Worm (Caenorhabditis elegans) whole organism, L4/young adult: Measurements from ENCODE around the gene F13E6.1.

ENCODE experiments used
- W03F9.2 ChIP-seq: fragments of 150-350 bp; optimal IDR thresholded peaks from 2 replicates; lab custom pipeline; 2014; ENCODE audit warnings: missing biosample characterization, missing genetic modification characterization
- dao-5 ChIP-seq: sonication (generic microtip); optimal IDR thresholded peaks from 2 replicates; lab custom pipeline; 2016; ENCODE audit warnings: missing genotype, missing genetic modification characterization, moderate library complexity, missing compliant biosample characterization
- him-1 ChIP-seq: sonication (generic microtip); optimal IDR thresholded peaks from 2 replicates; lab custom pipeline; 2016; ENCODE audit warnings: missing genotype, missing genetic modification reagents, missing genetic modification characterization, missing compliant biosample characterization

Gene F13E6.1

DNA sequence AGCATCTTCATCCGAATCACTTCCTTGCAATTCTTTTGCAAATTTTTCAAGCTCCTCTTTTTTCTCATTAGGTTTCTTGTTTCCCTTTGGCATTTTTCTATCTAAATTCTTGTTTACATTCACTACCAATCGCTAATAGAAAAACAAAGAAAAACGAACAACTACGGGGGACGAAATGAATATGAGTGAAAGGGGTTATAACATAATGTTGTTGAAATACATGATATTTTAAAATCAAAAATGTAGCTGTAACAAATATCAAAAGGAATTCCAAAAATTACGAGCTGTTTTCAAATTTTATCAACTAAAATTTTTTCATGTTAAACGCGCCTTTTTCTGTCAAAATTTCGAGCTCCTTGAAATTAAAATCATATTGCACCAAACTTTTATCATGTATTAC is at the start of gene F13E6.1:
TSS of gene F13E6.1 (minus strand) at position 101 of the 400 bp plus-strand sequence.
- TF ChIP-seq dao-5 (tag; lab: Kevin White, UChicago) (no peak), W03F9.2 (tag; lab: Kevin White, UChicago) (no peak), him-1 (no peak)

DNA sequence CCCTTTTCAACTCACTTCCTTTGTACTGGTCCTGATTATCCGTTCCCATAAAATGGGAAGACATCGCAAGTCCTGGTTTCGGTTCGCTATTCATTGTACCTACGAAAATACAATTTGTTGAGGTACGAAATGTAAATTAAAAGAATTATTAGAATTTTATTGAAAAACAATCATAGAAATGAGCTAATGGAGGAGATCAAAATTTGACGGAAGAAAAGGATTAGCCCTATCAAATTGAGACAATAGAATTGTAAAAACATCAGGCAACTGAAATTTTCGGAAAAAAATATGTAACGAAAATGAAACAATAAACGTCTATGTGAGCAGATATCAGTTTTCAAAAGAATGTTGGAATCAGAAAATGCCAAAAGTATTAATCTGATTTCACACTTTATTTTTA is 45.0 kb upstream of the F13E6.1 start, which contains the start of gene mbr-1:
TSS of gene mbr-1 (minus strand) at position 101 of the 400 bp plus-strand sequence.
- TF ChIP-seq him-1 (no peak), dao-5 (tag; lab: Kevin White, UChicago) (no peak), W03F9.2 (tag; lab: Kevin White, UChicago) (no peak)

DNA sequence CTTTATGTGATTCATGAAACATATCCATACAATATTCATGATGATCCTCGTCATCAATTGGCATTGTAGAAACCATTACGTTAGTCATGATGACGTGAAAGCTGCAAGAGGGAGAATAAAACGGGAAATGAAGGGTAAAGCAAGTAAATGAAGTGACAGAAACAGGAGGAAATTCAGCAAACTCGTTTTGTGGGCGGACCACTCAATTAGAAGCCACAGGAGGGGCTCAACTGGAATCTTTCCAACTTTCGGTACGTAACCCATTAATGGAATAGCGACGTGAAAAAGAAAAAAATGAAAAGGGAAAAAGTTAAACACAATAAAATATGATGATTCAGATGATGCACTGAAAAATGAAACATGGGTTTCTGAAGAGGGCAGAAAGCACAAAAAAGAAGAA is 40.1 kb upstream of the F13E6.1 start, which contains the start of gene T01C1.4:
TSS of gene T01C1.4 (minus strand) at position 101 of the 400 bp plus-strand sequence.
- TF ChIP-seq W03F9.2 (tag; lab: Kevin White, UChicago) (no peak), dao-5 (tag; lab: Kevin White, UChicago) (no peak), him-1 (no peak)

DNA sequence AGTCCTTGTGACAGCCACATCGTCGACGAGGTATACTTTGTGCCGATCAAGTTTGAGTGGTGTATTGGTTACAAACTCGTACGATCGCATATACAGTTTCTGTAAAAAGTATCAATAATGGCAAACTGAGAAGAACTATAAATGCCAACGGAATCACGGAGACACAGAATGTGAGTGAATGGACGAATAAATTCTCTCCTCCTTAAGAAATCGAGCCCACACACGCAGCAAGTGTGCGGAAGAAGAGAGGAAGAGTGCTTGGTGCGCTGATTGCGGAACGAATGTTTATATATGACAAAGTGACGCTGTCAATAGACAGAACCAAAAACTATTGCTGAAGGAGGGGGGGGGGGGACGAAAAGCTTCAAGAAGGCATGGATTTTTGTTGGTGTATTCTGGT is 34.9 kb upstream of the F13E6.1 start, which contains the start of gene rhgf-1:
TSS of gene rhgf-1 (minus strand) at position 101 of the 400 bp plus-strand sequence.
- TF ChIP-seq him-1 (no peak), dao-5 (tag; lab: Kevin White, UChicago) (no peak), W03F9.2 (tag; lab: Kevin White, UChicago) (no peak)

DNA sequence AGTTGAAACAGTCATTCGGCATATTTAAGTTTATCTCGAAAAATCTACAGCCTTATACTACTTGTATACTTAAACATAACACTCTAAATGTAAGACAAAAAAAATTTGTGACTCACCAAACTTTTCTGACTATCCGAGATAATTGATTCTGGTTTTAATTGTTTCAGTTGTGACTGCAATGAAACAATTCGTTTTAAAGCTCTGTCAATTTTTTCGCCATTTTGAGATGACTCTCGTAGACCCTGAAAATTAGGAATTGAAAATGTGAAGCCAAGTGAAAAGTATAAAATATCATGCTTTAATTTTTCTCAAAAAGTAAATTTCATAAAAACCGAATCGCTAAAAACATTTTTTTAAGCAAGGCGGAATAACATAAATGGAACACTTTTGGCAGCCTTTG is 27.4 kb upstream of the F13E6.1 start:
- TF ChIP-seq W03F9.2 (tag; lab: Kevin White, UChicago) (no peak), him-1 (no peak), dao-5 (tag; lab: Kevin White, UChicago) (no peak)

DNA sequence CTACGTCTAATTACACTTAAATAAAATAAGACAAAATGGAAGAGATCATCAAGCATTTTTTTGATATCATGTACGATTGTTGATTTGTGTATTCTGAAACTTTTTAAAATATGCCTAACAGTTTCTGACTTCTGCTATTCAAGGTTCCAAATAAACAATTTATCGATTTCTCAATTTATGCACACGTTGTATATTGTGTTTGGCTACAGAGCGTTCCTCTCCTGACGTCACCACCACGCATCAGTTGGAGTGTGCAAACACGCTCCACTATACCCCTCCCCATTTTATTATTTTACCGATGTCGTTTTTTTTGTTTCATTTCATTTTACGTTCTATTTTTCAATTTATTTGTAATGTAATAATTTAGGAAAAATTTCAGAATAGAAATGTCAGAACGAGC is 18.0 kb upstream of the F13E6.1 start, which contains the start of gene plpp-1.3:
TSS of gene plpp-1.3 (plus strand) at position 380 of the 400 bp plus-strand sequence.
- TF ChIP-seq W03F9.2 (tag; lab: Kevin White, UChicago) (no peak), him-1 (no peak), dao-5 (tag; lab: Kevin White, UChicago) (no peak)

DNA sequence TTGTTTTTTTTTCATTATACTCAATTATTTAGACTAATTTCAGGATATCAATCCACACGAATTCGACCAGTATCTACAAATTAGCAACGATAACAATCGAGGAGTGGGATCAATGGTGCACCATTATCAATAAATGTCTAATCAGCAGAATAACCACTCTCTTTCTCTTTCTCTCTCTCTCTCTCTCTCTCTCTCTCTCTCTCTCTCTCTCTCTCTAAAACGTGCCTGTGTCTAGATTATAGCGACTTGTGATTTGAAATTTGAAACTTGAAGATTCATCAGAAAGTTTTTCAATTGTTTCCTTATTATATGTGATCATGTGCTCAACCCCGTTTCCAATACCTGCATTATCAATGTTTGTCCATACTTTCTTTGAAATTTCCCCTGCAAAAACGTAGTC is 17.3 kb upstream of the F13E6.1 start:
- TF ChIP-seq W03F9.2 (tag; lab: Kevin White, UChicago) (no peak), him-1 (no peak), dao-5 (tag; lab: Kevin White, UChicago) (no peak)

DNA sequence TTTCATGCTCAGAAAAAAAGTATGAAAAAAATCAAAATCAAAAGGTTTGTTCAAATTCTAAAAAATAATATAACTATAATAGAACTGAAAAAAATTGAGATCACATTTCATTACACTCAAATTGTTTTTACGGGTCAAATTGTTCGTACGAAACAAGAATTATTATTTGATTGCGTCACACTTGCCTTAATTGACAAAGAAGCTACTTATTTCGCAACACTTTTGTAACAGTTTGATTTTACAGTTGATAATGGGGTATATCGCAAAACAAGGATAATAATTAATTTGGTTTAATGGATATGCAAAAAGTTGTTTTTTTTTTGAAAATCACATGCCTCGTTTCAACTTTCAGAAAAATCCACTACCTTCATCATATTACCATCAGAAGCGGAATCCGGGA is 15.1 kb upstream of the F13E6.1 start:
- no peak for TF ChIP-seq him-1
- no peak for TF ChIP-seq dao-5 (tag; lab: Kevin White, UChicago)
- no peak for TF ChIP-seq W03F9.2 (tag; lab: Kevin White, UChicago)

DNA sequence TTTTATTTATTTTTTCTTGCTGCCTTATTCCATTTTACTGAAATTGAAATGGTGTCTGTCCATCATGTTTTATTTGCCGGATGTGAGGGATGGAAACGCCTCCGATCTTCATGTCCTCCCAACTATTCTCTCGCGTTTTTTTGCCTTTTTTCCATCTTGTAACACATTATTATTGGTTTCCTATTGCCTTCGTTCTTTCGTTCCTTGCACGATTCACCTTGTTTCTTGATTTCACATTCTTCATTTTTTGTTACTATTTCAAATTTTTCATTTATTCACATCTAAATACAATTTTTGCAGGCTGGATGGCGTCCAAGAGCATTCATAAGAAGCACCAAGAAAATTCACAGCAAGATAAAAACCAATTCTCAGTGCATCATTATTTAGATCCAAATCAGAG is 14.7 kb upstream of the F13E6.1 start, which contains the start of gene yap-1:
TSS of gene yap-1 (plus strand) at position 301 of the 400 bp plus-strand sequence.
- TF ChIP-seq W03F9.2 (tag; lab: Kevin White, UChicago) (no peak), him-1 (no peak), dao-5 (tag; lab: Kevin White, UChicago) (no peak)

DNA sequence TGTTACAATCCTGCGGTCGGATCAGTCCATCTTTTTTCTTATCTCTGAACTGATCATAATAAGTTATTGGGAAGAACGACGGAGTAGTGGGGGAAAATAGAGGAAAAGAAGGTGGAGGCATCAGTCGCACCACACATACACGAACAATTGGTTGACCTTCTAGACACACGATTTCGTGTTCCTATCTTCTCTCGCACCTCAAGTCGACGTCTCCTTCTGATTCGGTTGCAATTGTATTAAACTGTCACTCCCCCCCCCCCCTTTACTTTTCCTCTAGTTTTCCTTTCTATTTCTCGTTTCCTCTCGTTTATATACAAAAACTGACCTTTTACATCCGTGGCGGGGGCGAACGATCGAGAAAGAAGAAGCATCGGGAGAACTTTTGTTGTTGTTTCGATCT is 14.3 kb upstream of the F13E6.1 start:
- TF ChIP-seq W03F9.2 (tag; lab: Kevin White, UChicago) = no peak
- no peak for TF ChIP-seq dao-5 (tag; lab: Kevin White, UChicago)
- TF ChIP-seq him-1 = no peak

DNA sequence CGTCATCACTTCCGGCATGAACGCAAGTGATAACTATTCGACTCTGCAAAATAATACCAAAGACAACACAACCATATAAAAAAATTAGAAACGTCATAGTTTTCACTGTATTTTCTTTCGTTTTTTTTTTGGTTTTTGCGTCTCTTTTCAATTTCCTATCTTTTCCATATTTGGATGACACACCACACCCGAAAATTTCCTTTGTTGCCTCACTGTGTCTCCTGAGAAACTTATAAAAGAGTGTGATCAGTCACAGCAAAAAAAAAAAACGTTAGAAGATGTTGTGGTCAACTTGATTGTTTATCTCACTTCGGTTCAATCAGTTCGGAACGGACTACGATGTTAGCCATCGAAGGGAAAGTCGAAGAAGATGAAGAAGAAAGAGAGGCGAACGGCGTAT is 12.8 kb upstream of the F13E6.1 start:
- TF ChIP-seq W03F9.2 (tag; lab: Kevin White, UChicago) (no peak), dao-5 (tag; lab: Kevin White, UChicago) (no peak), him-1 (no peak)

DNA sequence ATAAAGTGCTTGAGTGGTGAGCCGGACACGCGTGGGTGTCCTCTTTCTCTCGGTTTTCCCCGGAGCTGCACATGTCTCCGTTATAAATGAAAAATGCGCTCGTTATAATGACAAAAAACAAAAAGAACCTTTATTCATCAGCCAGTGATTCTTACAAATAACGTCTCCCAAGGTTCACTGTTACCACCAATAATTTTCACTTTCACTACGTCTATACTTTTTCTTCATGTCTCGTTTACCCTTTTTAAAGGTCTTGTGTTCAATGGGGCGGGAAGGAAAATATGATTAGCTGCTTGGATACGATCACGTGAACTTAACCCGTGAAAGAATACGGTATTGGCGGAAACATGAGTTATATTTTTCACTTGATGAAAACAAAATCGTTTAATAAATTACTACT is 11.4 kb upstream of the F13E6.1 start:
- no peak for TF ChIP-seq him-1
- TF ChIP-seq dao-5 (tag; lab: Kevin White, UChicago) = no peak
- TF ChIP-seq W03F9.2 (tag; lab: Kevin White, UChicago) = no peak

DNA sequence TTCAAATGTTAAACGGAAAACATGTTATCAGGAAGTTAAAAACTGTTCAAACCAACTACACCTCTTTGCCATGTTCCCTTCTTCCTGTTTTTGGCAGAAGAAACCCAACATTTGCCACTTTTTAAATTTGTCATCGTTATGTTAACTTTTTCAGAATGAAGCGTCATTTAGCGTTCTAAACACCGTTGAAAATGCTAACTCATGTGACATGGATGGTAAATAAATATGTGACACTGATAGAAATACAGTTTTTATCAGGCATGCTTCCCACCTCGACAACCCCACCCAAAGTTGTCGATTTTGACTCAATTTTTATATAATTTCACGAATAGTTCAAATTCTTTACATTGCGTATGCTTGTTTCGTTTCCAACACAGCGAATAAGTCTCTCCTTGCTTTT is 10.4 kb upstream of the F13E6.1 start:
- no peak for TF ChIP-seq him-1
- TF ChIP-seq dao-5 (tag; lab: Kevin White, UChicago) = no peak
- TF ChIP-seq W03F9.2 (tag; lab: Kevin White, UChicago) = no peak

DNA sequence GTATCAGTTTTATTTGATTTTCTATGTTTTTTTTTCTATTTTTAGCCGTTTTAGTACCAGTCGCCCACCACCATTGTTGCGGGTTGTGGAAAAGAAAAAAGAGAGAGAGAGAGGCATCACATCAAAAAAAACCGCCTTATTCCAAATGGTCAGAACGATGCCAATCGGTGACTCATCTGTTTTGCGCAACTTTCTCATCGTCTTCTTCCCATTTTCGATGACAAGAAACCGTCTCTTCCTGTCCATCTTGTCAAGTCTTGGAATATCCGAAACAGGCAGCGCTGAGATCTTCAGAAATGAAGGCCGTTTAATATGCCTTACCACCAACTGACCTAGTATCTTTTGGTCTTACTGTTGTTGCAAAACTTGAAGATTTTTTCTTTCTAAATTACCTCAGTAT is 9.6 kb upstream of the F13E6.1 start:
- TF ChIP-seq dao-5 (tag; lab: Kevin White, UChicago) (no peak), W03F9.2 (tag; lab: Kevin White, UChicago) (no peak), him-1 (no peak)

DNA sequence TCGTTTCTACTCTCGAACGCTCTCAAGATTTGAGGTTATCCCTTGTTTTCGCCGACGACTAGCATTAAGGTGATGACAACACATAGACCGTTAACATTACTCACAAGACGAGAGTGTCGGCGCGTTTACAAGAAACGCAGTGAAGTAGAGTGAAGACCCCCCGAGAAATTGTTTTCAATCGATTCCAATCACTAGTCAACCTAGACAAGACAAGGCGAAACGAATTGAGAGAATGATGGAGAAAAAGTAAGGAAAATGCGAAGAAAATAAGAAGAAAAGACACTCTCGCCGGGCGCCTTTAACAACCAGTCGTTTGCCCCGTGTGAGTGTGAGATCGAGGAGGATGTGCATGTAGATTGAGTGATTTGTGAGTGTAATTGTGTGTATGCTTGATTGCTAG is 7.6 kb upstream of the F13E6.1 start:
- TF ChIP-seq W03F9.2 (tag; lab: Kevin White, UChicago) = no peak
- no peak for TF ChIP-seq dao-5 (tag; lab: Kevin White, UChicago)
- no peak for TF ChIP-seq him-1
